Fruit fly (Drosophila melanogaster): ENCODE results near the gene CG44194.

The CG44194 gene

dm6 chr3R:13017623-13018036 is 20.1 kb upstream of the CG44194 start:
- no peak for TF ChIP-seq noc (tag; optimal IDR thresholded peaks at IDR 0.05)

dm6 chr3R:13015811-13016766 is 18.6 kb upstream of the CG44194 start:
- TF ChIP-seq noc (tag; optimal IDR thresholded peaks at IDR 0.05), result peak; percentile 21

dm6 chr3R:13015402-13015801 is 17.9 kb upstream of the CG44194 start:
- TF ChIP-seq noc (tag; optimal IDR thresholded peaks at IDR 0.05), result no peak

- TF ChIP-seq noc (tag; optimal IDR thresholded peaks at IDR 0.05), result peak; percentile 31
Measured at dm6 chr3R:13014168-13014881, 16.8 kb upstream of the CG44194 start.

dm6 chr3R:13012990-13013389 is 15.5 kb upstream of the CG44194 start:
- TF ChIP-seq noc (tag; optimal IDR thresholded peaks at IDR 0.05), result no peak

dm6 chr3R:13012351-13012750 is 14.8 kb upstream of the CG44194 start:
- peak; percentile 76 for TF ChIP-seq noc (tag; optimal IDR thresholded peaks at IDR 0.05)

- TF ChIP-seq noc (tag; optimal IDR thresholded peaks at IDR 0.05), result no peak
Measured at dm6 chr3R:13011621-13011963, 14.1 kb upstream of the CG44194 start, which contains the start of gene CtBP. TSS of gene CtBP (plus strand) at chr3R:13011649.

- TF ChIP-seq noc (tag; optimal IDR thresholded peaks at IDR 0.05), result no peak
Measured at dm6 chr3R:13010905-13011620, 13.5 kb upstream of the CG44194 start, which contains the start of gene CG8031. TSS of gene CG8031 (minus strand) at chr3R:13011310.

dm6 chr3R:13009595-13009994 is 12.1 kb upstream of the CG44194 start, which contains the start of gene CG11656:
TSS of gene CG11656 (plus strand) at chr3R:13009895.
- no peak for TF ChIP-seq noc (tag; optimal IDR thresholded peaks at IDR 0.05)

dm6 chr3R:12998234-12998591 is 687 bp upstream of the CG44194 start:
- TF ChIP-seq noc (tag; optimal IDR thresholded peaks at IDR 0.05), result no peak

- TF ChIP-seq noc (tag; optimal IDR thresholded peaks at IDR 0.05), result no peak
Measured at dm6 chr3R:12995522-12995921, 2.0 kb downstream of the CG44194 start, which contains the start of gene CG7488. TSS of gene CG7488 (plus strand) at chr3R:12995620.

dm6 chr3R:12995047-12995446 is 2.5 kb downstream of the CG44194 start, which contains the start of gene yellow-f2:
TSS of gene yellow-f2 (minus strand) at chr3R:12995147.
- no peak for TF ChIP-seq noc (tag; optimal IDR thresholded peaks at IDR 0.05)

- no peak for TF ChIP-seq noc (tag; optimal IDR thresholded peaks at IDR 0.05)
Measured at dm6 chr3R:12993018-12993417, 4.5 kb downstream of the CG44194 start, which contains the start of gene yellow-f. TSS of gene yellow-f (minus strand) at chr3R:12993201.

dm6 chr3R:12988411-12988810 is 9.1 kb downstream of the CG44194 start, which contains the start of gene CG14383:
TSS of gene CG14383 (minus strand) at chr3R:12988511.
- TF ChIP-seq noc (tag; optimal IDR thresholded peaks at IDR 0.05), result no peak

dm6 chr3R:12985828-12986530 is 11.5 kb downstream of the CG44194 start, which contains the start of gene CG31342:
TSS of gene CG31342 (plus strand) at chr3R:12986041.
- no peak for TF ChIP-seq noc (tag; optimal IDR thresholded peaks at IDR 0.05)
